Worm (Caenorhabditis elegans): ENCODE data around the gene ceh-43.

Gene ceh-43

ce11 chrIII:4491164-4492144 is 41.7 kb upstream of the ceh-43 start:
- no peak for TF ChIP-seq ceh-36 (tag; optimal IDR thresholded peaks at IDR 0.05)
- TF ChIP-seq ceh-13 (GFP tag; optimal IDR thresholded peaks at IDR 0.05) = no peak
- no peak for TF ChIP-seq hmg-4 (GFP tag; optimal IDR thresholded peaks at IDR 0.05)
- 0 out of 2 replicates have a peak, but pooled peaks have one; percentile 43 for TF ChIP-seq pes-1 (GFP tag; IDR thresholded peaks at IDR 0.05)
- 0 out of 2 replicates have a peak, but pooled peaks have one; percentile 42 for TF ChIP-seq scrt-1 (GFP tag; IDR thresholded peaks at IDR 0.05)
- no peak for TF ChIP-seq tra-4 (tag; optimal IDR thresholded peaks at IDR 0.05)

ce11 chrIII:4488892-4489409 is 39.2 kb upstream of the ceh-43 start, which contains the start of gene cpg-1:
Gene cpg-1, plus strand, starts transcription at chrIII:4489359.
- no peak for TF ChIP-seq scrt-1 (GFP tag; IDR thresholded peaks at IDR 0.05)
- no peak for TF ChIP-seq hmg-4 (GFP tag; optimal IDR thresholded peaks at IDR 0.05)
- TF ChIP-seq tra-4 (tag; optimal IDR thresholded peaks at IDR 0.05) = no peak
- TF ChIP-seq ama-1 (optimal IDR thresholded peaks at IDR 0.05) = no peak
- TF ChIP-seq flt-1 (GFP tag; IDR thresholded peaks at IDR 0.05) = no peak
- TF ChIP-seq F13C5.2 (tag; optimal IDR thresholded peaks at IDR 0.05) = no peak
- TF ChIP-seq B0310.2 (tag; optimal IDR thresholded peaks at IDR 0.05) = no peak

DNA sequence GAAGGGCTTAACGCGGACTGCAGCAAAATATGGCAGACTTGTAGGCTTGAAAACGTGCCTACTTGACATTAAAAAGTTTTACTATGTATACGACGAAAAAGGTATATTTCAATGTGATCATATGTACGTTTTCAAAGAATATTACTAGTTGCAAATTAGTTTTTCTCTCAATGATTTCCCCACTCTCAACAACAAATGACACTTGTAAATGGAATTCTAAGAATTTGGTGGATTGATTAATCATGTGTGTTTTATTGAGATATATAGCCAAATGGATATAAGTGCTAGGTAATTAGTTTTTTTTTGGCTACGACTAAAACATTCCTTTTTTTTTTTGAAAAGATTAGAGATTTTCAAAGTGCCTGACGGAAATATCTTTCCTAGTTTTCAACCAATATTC is 37.5 kb upstream of the ceh-43 start:
- TF ChIP-seq aly-1 (tag; optimal IDR thresholded peaks at IDR 0.05) = no peak
- TF ChIP-seq scrt-1 (GFP tag; IDR thresholded peaks at IDR 0.05) = no peak
- TF ChIP-seq hmg-4 (GFP tag; optimal IDR thresholded peaks at IDR 0.05) = no peak
- no peak for TF ChIP-seq ceh-13 (GFP tag; optimal IDR thresholded peaks at IDR 0.05)
- TF ChIP-seq hmbx-1 (tag; optimal IDR thresholded peaks at IDR 0.05) = no peak
- TF ChIP-seq ceh-36 (tag; optimal IDR thresholded peaks at IDR 0.05) = no peak
- TF ChIP-seq ets-7 (tag; optimal IDR thresholded peaks at IDR 0.05) = no peak
- no peak for TF ChIP-seq hnd-1 (tag; optimal IDR thresholded peaks at IDR 0.05)
- no peak for TF ChIP-seq tbx-37 (GFP tag; conservative IDR thresholded peaks at IDR 0.05)
- TF ChIP-seq pes-1 (GFP tag; IDR thresholded peaks at IDR 0.05) = no peak
- no peak for TF ChIP-seq flt-1 (GFP tag; IDR thresholded peaks at IDR 0.05)
- no peak for TF ChIP-seq tra-4 (tag; optimal IDR thresholded peaks at IDR 0.05)
- no peak for TF ChIP-seq sea-1 (GFP tag; conservative IDR thresholded peaks at IDR 0.05)
- TF ChIP-seq B0310.2 (tag; optimal IDR thresholded peaks at IDR 0.05) = no peak
- TF ChIP-seq F13C5.2 (tag; optimal IDR thresholded peaks at IDR 0.05) = no peak
- TF ChIP-seq ama-1 (optimal IDR thresholded peaks at IDR 0.05) = no peak
- TF ChIP-seq tbx-11 (GFP tag; IDR thresholded peaks at IDR 0.05) = no peak

DNA sequence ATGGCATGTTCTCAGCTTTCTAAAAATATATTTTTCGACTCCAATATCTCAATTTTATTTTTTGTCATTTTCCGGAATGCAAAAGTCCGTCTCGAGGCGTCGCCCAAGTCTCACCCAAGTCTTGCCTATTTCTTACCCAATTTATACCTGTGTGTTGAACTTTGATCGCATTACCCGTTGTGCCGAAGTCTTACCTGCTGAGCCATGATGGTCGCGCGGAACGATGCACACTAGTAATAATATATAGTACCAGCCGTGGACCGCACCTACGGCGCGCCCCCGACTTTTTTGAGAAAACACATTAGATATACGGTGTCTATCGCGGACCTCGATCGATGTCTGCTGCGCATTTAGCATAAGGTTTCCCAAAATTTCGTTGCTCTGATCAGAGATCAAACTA is 34.6 kb upstream of the ceh-43 start:
- peak; percentile 65; the same call in 1 of the 2 replicates for TF ChIP-seq pes-1 (GFP tag; IDR thresholded peaks at IDR 0.05)

ce11 chrIII:4482986-4483385 is 33.2 kb upstream of the ceh-43 start:
- TF ChIP-seq B0310.2 (tag; optimal IDR thresholded peaks at IDR 0.05) = no peak
- TF ChIP-seq ceh-36 (tag; optimal IDR thresholded peaks at IDR 0.05) = no peak

DNA sequence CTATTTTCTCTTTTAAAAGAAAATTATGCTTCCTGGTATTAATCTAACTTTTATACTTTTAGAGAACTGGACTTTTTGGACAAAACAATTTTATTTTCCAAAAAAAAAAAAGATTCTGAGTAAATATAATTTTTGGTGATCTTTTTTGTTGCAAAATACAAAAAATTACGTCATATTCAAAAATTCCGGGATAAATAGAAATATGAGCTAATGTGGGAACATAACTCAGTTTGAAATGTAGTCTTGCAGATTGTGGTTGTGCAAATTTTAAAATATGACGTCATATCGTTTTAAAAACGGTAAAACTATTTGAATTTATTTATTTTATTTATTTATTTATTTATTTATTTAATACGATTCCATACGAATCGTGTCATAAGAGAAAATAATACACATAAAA is 32.0 kb upstream of the ceh-43 start:
- TF ChIP-seq F13C5.2 (tag; optimal IDR thresholded peaks at IDR 0.05) (no peak), aly-1 (tag; optimal IDR thresholded peaks at IDR 0.05) (no peak), flt-1 (GFP tag; IDR thresholded peaks at IDR 0.05) (no peak), hmbx-1 (tag; optimal IDR thresholded peaks at IDR 0.05) (no peak), pes-1 (GFP tag; IDR thresholded peaks at IDR 0.05) (no peak), ets-7 (tag; optimal IDR thresholded peaks at IDR 0.05) (no peak)

DNA sequence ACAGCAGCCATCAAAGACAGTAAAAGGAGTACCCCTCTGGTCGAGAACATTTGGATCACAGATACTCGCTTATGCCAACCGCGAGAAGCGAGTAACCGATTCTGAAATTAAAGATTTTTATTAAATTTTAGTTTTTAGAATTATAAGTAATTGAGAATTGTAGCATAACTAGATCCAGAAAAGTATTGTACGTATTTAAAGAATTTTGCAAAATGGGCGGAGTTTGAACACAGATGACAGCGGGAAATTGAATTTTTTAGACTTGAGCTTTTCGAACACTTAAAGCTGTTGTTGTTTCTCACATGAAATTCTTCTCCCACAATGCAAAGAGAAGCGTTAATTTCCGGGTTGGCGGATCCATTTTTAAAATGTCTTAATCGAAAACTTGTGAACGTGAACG is 27.7 kb upstream of the ceh-43 start, which contains the start of gene ins-17:
TSS of gene ins-17 (minus strand) at position 101 of the 400 bp plus-strand sequence.
- TF ChIP-seq B0310.2 (tag; optimal IDR thresholded peaks at IDR 0.05) = no peak
- TF ChIP-seq flt-1 (GFP tag; IDR thresholded peaks at IDR 0.05) = no peak
- no peak for TF ChIP-seq sea-1 (GFP tag; conservative IDR thresholded peaks at IDR 0.05)
- no peak for TF ChIP-seq tbx-11 (GFP tag; IDR thresholded peaks at IDR 0.05)
- TF ChIP-seq tbx-37 (GFP tag; conservative IDR thresholded peaks at IDR 0.05) = no peak
- no peak for TF ChIP-seq scrt-1 (GFP tag; IDR thresholded peaks at IDR 0.05)
- TF ChIP-seq hnd-1 (tag; optimal IDR thresholded peaks at IDR 0.05) = no peak
- TF ChIP-seq ceh-36 (tag; optimal IDR thresholded peaks at IDR 0.05) = no peak
- no peak for TF ChIP-seq aly-1 (tag; optimal IDR thresholded peaks at IDR 0.05)
- no peak for TF ChIP-seq ama-1 (optimal IDR thresholded peaks at IDR 0.05)

DNA sequence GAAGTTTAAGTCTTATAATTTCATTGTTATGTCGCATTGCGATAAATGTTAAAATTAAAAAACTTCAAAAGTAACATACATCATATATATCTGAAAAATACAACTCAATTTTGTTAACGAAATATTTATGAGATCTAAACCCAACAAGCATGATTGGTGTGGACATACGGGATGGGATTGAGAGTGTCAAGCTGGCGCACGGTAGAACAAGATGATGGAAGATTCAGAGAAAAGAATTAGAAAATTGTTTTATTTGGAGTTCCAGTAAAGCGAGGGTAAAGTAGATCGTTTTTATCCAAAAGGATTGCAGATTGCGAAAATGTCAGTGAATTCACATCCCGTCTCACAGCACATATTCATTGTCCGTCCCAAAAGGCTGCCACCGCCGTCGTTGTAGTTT is 27.1 kb upstream of the ceh-43 start:
- TF ChIP-seq pes-1 (GFP tag; IDR thresholded peaks at IDR 0.05) = no peak

DNA sequence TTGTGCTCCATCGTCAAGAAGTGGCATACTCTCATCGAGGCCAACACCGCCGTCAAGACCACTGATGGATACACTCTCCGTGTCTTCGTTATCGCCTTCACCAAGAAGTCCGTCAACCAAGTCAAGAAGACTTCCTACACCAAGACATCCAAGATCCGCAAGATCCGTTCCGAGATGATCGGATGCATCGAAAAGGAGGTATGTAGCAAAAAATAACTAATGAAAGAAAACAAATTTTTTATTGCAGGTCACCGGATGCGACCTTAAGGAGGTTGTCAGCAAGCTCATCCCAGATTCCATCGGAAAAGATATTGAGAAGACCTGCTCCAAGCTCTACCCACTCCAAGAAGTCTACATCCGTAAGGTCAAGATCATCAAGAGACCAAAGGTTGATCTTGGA is 26.6 kb upstream of the ceh-43 start:
- TF ChIP-seq hnd-1 (tag; optimal IDR thresholded peaks at IDR 0.05) (no peak), tbx-11 (GFP tag; IDR thresholded peaks at IDR 0.05) (no peak), ceh-36 (tag; optimal IDR thresholded peaks at IDR 0.05) (no peak), pes-1 (GFP tag; IDR thresholded peaks at IDR 0.05) (no peak), sea-1 (GFP tag; conservative IDR thresholded peaks at IDR 0.05) (no peak), hmg-4 (GFP tag; optimal IDR thresholded peaks at IDR 0.05) (no peak), scrt-1 (GFP tag; IDR thresholded peaks at IDR 0.05) (no peak), ama-1 (optimal IDR thresholded peaks at IDR 0.05) (no peak), hmbx-1 (tag; optimal IDR thresholded peaks at IDR 0.05) (no peak)
